Fruit fly (Drosophila melanogaster) whole organism, prepupa: ENCODE measurements around the gene CG31468.

ENCODE experiments used
- CG1621 ChIP-seq: fragments of 200-800 bp; sonication (Bioruptor generic); optimal IDR thresholded peaks from 3 replicates; lab custom pipeline; 2018; ENCODE audit warnings: missing biosample characterization, mild to moderate bottlenecking, missing genetic modification characterization
- CG3032 ChIP-seq: fragments of 200-800 bp; optimal IDR thresholded peaks from 2 replicates; lab custom pipeline; 2019; ENCODE audit warnings: missing biosample characterization, mild to moderate bottlenecking, missing genetic modification characterization, moderate library complexity
- CG3919 ChIP-seq: fragments of 200-800 bp; sonication (Bioruptor generic); optimal IDR thresholded peaks from 3 replicates; lab custom pipeline; 2016; ENCODE audit warnings: missing biosample characterization, missing genetic modification characterization
- CG6792 ChIP-seq: fragments of 200-800 bp; sonication (Bioruptor generic); optimal IDR thresholded peaks from 3 replicates; lab custom pipeline; 2016; ENCODE audit warnings: missing biosample characterization, missing genetic modification characterization
- CG9139 ChIP-seq: fragments of 200-800 bp; sonication (Bioruptor generic); optimal IDR thresholded peaks from 3 replicates; lab custom pipeline; 2017; ENCODE audit warnings: missing biosample characterization, mild to moderate bottlenecking, missing genetic modification characterization
- Eip78C ChIP-seq: fragments of 200-800 bp; sonication (Bioruptor generic); peaks from one replicate; lab custom pipeline; 2016; ENCODE audit warnings: missing biosample characterization, missing genetic modification characterization
- Ets21C ChIP-seq: fragments of 200-800 bp; sonication (Bioruptor generic); optimal IDR thresholded peaks from 3 replicates; lab custom pipeline; 2016; ENCODE audit warnings: missing biosample characterization, missing genetic modification characterization
- Gug ChIP-seq: fragments of 200-800 bp; sonication (Bioruptor generic); IDR thresholded peaks from 2 replicates; pipeline ENCODE4 v1.3.6; 2022; ENCODE audit warnings: missing biosample characterization, missing genetic modification characterization
- Lpt ChIP-seq: fragments of 200-800 bp; sonication (Bioruptor generic); optimal IDR thresholded peaks from 3 replicates; lab custom pipeline; 2016; ENCODE audit warnings: missing biosample characterization, missing genetic modification characterization
- Sox14 ChIP-seq: fragments of 200-800 bp; sonication (Bioruptor generic); optimal IDR thresholded peaks from 3 replicates; lab custom pipeline; 2016; ENCODE audit warnings: missing biosample characterization, missing genetic modification characterization
- eg ChIP-seq: fragments of 200-800 bp; sonication (Bioruptor generic); IDR thresholded peaks from 3 replicates; pipeline ENCODE4 v1.3.6; 2022; ENCODE audit warnings: missing biosample characterization, missing genetic modification characterization

DNA sequence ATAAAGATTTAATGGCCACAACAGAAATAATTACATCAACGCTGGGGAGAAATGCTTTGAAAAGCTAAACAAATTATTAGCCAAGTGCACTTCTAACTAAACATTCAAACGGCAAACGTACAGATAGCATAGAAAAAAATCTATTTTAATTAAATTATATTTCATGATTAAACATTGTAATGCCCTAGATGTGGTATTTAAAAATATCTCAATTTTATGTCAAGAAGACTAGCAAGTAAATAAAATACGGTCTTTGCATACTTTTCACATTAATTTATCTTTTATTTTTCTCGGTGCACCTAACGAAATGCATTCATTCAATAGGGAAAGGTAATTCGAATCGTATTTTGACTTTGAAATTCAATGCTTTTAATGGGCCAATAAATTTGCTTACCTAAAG lies 40.6 kb downstream of the CG31468 start:
- TF ChIP-seq Sox14 (no peak), eg (GFP tag; lab: Robert Waterston, UW) (no peak), Gug (GFP tag; lab: Robert Waterston, UW) (no peak), Ets21C (GFP tag; lab: Kevin White, UChicago) (no peak), Eip78C (GFP tag; lab: Kevin White, UChicago) (no peak), CG3032 (no peak), Lpt (GFP tag; lab: Kevin White, UChicago) (no peak), CG1621 (tag; lab: Kevin White, UChicago) (no peak), CG6792 (GFP tag; lab: Kevin White, UChicago) (no peak), CG3919 (no peak), CG9139 (GFP tag; lab: Kevin White, UChicago) (no peak)
